Worm (Caenorhabditis elegans) whole organism, L4 larva: ENCODE results near the gene F59B10.5.

Source experiments
- T20F7.1 ChIP-seq: fragments of 200-800 bp; sonication (Bioruptor generic); optimal IDR thresholded peaks from 2 replicates; lab custom pipeline; 2018; ENCODE audit warnings: mild to moderate bottlenecking, missing genetic modification characterization, missing compliant biosample characterization
- Y75B8A.6 ChIP-seq: fragments of 200-800 bp; sonication (Bioruptor generic); IDR thresholded peaks from 2 replicates; pipeline ENCODE4 v1.3.6; 2022; ENCODE audit warnings: missing genetic modification reagents, missing genetic modification characterization, missing compliant biosample characterization
- ZK337.2 ChIP-seq: fragments of 200-800 bp; sonication (Bioruptor generic); IDR thresholded peaks from 2 replicates; pipeline ENCODE4 v1.3.6; 2022; ENCODE audit warnings: missing genetic modification reagents, missing genetic modification characterization, missing compliant biosample characterization
- aha-1 ChIP-seq: fragments of 150-350 bp; peaks from one replicate; lab custom pipeline; 2014; ENCODE audit warnings: missing biosample characterization, missing genetic modification characterization
- ama-1 ChIP-seq: fragments of 150-350 bp; optimal IDR thresholded peaks from 2 replicates; lab custom pipeline; 2014; ENCODE audit warnings: inconsistent platforms, mixed read lengths
- attf-4 ChIP-seq: sonication (generic microtip); optimal IDR thresholded peaks from 3 replicates; lab custom pipeline; 2017; ENCODE audit warnings: missing biosample characterization, missing genetic modification characterization
- ceh-28 ChIP-seq: fragments of 150-350 bp; optimal IDR thresholded peaks from 2 replicates; lab custom pipeline; 2014; ENCODE audit warnings: missing biosample characterization, missing genetic modification reagents, missing genetic modification characterization
- ceh-32 ChIP-seq: sonication (generic microtip); optimal IDR thresholded peaks from 2 replicates; lab custom pipeline; 2016; ENCODE audit warnings: mild to moderate bottlenecking, missing genetic modification characterization, missing compliant biosample characterization; ENCODE audit not compliant: poor library complexity
- ctbp-1 ChIP-seq: fragments of 200-800 bp; sonication (Bioruptor generic); IDR thresholded peaks from 2 replicates; pipeline ENCODE4 v1.3.6; 2022; ENCODE audit warnings: missing genetic modification reagents, missing genetic modification characterization, missing compliant biosample characterization
- daf-16 ChIP-seq, 3 experiments: sonication (generic microtip); optimal IDR thresholded peaks; 2 replicates each; lab custom pipeline; 2016 to 2017; ENCODE audit warnings: missing genetic modification characterization in 3 of 3, missing genetic modification reagents in 3 of 3, mild to moderate bottlenecking in 2 of 3, missing compliant biosample characterization in 2 of 3, missing biosample characterization in 1 of 3, moderate library complexity in 1 of 3
- dve-1 ChIP-seq: sonication (generic microtip); optimal IDR thresholded peaks from 2 replicates; lab custom pipeline; 2017; ENCODE audit warnings: antibody characterized with exemption, mild to moderate bottlenecking, missing genetic modification characterization, missing compliant biosample characterization; ENCODE audit not compliant: insufficient read depth
- egl-43 ChIP-seq: fragments of 200-800 bp; sonication (Bioruptor generic); IDR thresholded peaks from 2 replicates; pipeline ENCODE4 v1.3.6; 2022; ENCODE audit warnings: missing genetic modification reagents, missing genetic modification characterization, missing compliant biosample characterization
- hlh-30 ChIP-seq: sonication (generic microtip); optimal IDR thresholded peaks from 2 replicates; lab custom pipeline; 2017; ENCODE audit warnings: antibody characterized with exemption, mild to moderate bottlenecking, missing genetic modification characterization, missing compliant biosample characterization; ENCODE audit not compliant: insufficient read depth
- lim-7 ChIP-seq: fragments of 200-800 bp; sonication (Bioruptor generic); IDR thresholded peaks from 2 replicates; pipeline ENCODE4 v1.3.6; 2022; ENCODE audit warnings: missing genetic modification characterization, missing compliant biosample characterization
- lin-29 ChIP-seq: fragments of 200-800 bp; sonication (Bioruptor generic); IDR thresholded peaks from 2 replicates; pipeline ENCODE4 v1.3.6; 2022; ENCODE audit warnings: missing genetic modification reagents, missing genetic modification characterization, missing compliant biosample characterization
- madf-5 ChIP-seq, 2 experiments: fragments of 200-800 bp; sonication (Bioruptor generic); IDR thresholded peaks; 2 replicates each; pipeline ENCODE4 v1.3.6; 2022; ENCODE audit warnings: missing compliant biosample characterization in 2 of 2, missing genetic modification characterization in 2 of 2
- madf-9 ChIP-seq: fragments of 200-800 bp; sonication (Bioruptor generic); conservative IDR thresholded peaks from 2 replicates; pipeline ENCODE4 v1.3.6; 2022; ENCODE audit warnings: missing genetic modification reagents, missing genetic modification characterization, missing compliant biosample characterization
- mdl-1 ChIP-seq, 2 experiments: fragments of 150-350 bp in 1 of 2; sonication (generic microtip) in 1 of 2; optimal IDR thresholded peaks; 2 replicates each; lab custom pipeline; 2014 to 2017; ENCODE audit warnings: missing biosample characterization in 2 of 2, missing genetic modification characterization in 2 of 2
- mep-1 ChIP-seq: fragments of 150-350 bp; sonication (generic microtip); optimal IDR thresholded peaks from 3 replicates; lab custom pipeline; 2014; ENCODE audit warnings: missing biosample characterization, missing genetic modification characterization
- mxl-2 ChIP-seq: fragments of 200-800 bp; sonication (Bioruptor generic); conservative IDR thresholded peaks from 2 replicates; pipeline ENCODE4 v1.3.6; 2022; ENCODE audit warnings: missing genetic modification reagents, missing genetic modification characterization, missing compliant biosample characterization
- mxl-3 ChIP-seq: fragments of 200-800 bp; sonication (Bioruptor generic); optimal IDR thresholded peaks from 2 replicates; lab custom pipeline; 2018; ENCODE audit warnings: mild to moderate bottlenecking, missing genetic modification characterization, missing compliant biosample characterization
- nhr-11 ChIP-seq: fragments of 150-350 bp; optimal IDR thresholded peaks from 2 replicates; lab custom pipeline; 2014; ENCODE audit warnings: missing biosample characterization, missing genetic modification characterization
- nhr-237 ChIP-seq: sonication (generic microtip); optimal IDR thresholded peaks from 2 replicates; lab custom pipeline; 2017; ENCODE audit warnings: missing biosample characterization, missing genetic modification characterization
- nhr-25 ChIP-seq: sonication (generic microtip); optimal IDR thresholded peaks from 2 replicates; lab custom pipeline; 2017; ENCODE audit warnings: missing genetic modification characterization, mild to moderate bottlenecking, missing compliant biosample characterization, antibody characterized with exemption, moderate library complexity, borderline replicate concordance; ENCODE audit not compliant: insufficient read depth
- nhr-28 ChIP-seq: fragments of 150-350 bp; optimal IDR thresholded peaks from 2 replicates; lab custom pipeline; 2014; ENCODE audit warnings: missing biosample characterization, missing genetic modification characterization
- nhr-77 ChIP-seq: fragments of 150-350 bp; optimal IDR thresholded peaks from 2 replicates; lab custom pipeline; 2014; ENCODE audit warnings: missing biosample characterization, missing genetic modification characterization
- pha-4 ChIP-seq, 2 experiments: fragments of 150-350 bp in 1 of 2; fragments of 200-800 bp in 1 of 2; sonication (Bioruptor generic) in 1 of 2; IDR thresholded peaks in 1 of 2; optimal IDR thresholded peaks in 1 of 2; 2 replicates each; pipeline versions ENCODE4 v1.3.6 to Lab custom; 2014 to 2022; ENCODE audit warnings: missing genetic modification characterization in 2 of 2, missing genetic modification reagents in 2 of 2, missing biosample characterization in 1 of 2, missing compliant biosample characterization in 1 of 2
- pqm-1 ChIP-seq: sonication (generic microtip); optimal IDR thresholded peaks from 2 replicates; lab custom pipeline; 2017; ENCODE audit warnings: missing biosample characterization, missing genetic modification characterization
- rbr-2 ChIP-seq: sonication (generic microtip); optimal IDR thresholded peaks from 2 replicates; lab custom pipeline; 2016; ENCODE audit warnings: missing genotype, missing genetic modification characterization, missing compliant biosample characterization
- saeg-2 ChIP-seq: fragments of 200-800 bp; sonication (Bioruptor generic); IDR thresholded peaks from 2 replicates; pipeline ENCODE4 v1.3.6; 2022; ENCODE audit warnings: missing genetic modification reagents, missing genetic modification characterization, missing compliant biosample characterization
- set-16 ChIP-seq: fragments of 200-800 bp; sonication (Bioruptor generic); IDR thresholded peaks from 2 replicates; pipeline ENCODE4 v1.3.6; 2022; ENCODE audit warnings: missing genetic modification reagents, missing genetic modification characterization, missing compliant biosample characterization
- snpc-1.2 ChIP-seq: fragments of 200-800 bp; sonication (Bioruptor generic); IDR thresholded peaks from 2 replicates; pipeline ENCODE4 v1.3.6; 2022; ENCODE audit warnings: missing genetic modification reagents, missing genetic modification characterization, missing compliant biosample characterization
- snpc-4 ChIP-seq: fragments of 150-350 bp; optimal IDR thresholded peaks from 2 replicates; lab custom pipeline; 2014; ENCODE audit warnings: missing biosample characterization, missing genetic modification characterization
- unc-39 ChIP-seq: sonication (generic microtip); optimal IDR thresholded peaks from 2 replicates; lab custom pipeline; 2017; ENCODE audit warnings: missing biosample characterization, missing genetic modification characterization
- unc-62 ChIP-seq, 3 experiments: fragments of 150-350 bp in 1 of 3; sonication (generic microtip); optimal IDR thresholded peaks in 2 of 3; peaks in 1 of 3; 1 replicate in 1 of 3; 2 replicates in 2 of 3; lab custom pipeline; 2014 to 2017; ENCODE audit warnings: missing biosample characterization in 3 of 3, missing genetic modification characterization in 3 of 3, missing genetic modification reagents in 3 of 3, missing genotype in 1 of 3
- vab-7 ChIP-seq: fragments of 200-800 bp; sonication (Bioruptor generic); IDR thresholded peaks from 2 replicates; pipeline ENCODE4 v1.3.6; 2022; ENCODE audit warnings: missing genetic modification reagents, missing genetic modification characterization, missing compliant biosample characterization
- zag-1 ChIP-seq: fragments of 150-350 bp; optimal IDR thresholded peaks from 2 replicates; lab custom pipeline; 2014; ENCODE audit warnings: missing biosample characterization, missing genetic modification characterization
- zfp-2 ChIP-seq: sonication (generic microtip); optimal IDR thresholded peaks from 2 replicates; lab custom pipeline; 2016; ENCODE audit warnings: mild to moderate bottlenecking, missing genetic modification characterization, missing compliant biosample characterization
- zip-11 ChIP-seq: fragments of 200-800 bp; sonication (Bioruptor generic); IDR thresholded peaks from 2 replicates; pipeline ENCODE4 v1.3.6; 2022; ENCODE audit warnings: missing genetic modification characterization, missing compliant biosample characterization
- zip-2 ChIP-seq: fragments of 150-350 bp; optimal IDR thresholded peaks from 2 replicates; lab custom pipeline; 2014; ENCODE audit warnings: missing biosample characterization, missing genetic modification characterization
- ztf-11 ChIP-seq: fragments of 150-350 bp; optimal IDR thresholded peaks from 2 replicates; lab custom pipeline; 2014; ENCODE audit warnings: missing biosample characterization, missing genetic modification characterization

F59B10.5 gene

ce11 chrII:10551985-10552736, 28.7 kb upstream of the F59B10.5 start (continued):
- TF ChIP-seq madf-9 (peak; percentile 39), nhr-237 (tag; lab: Kevin White, UChicago) (no peak), pha-4 (GFP tag; IDR thresholded peaks at IDR 0.05; lab: Robert Waterston, UW) (peak; percentile 41; the same call in 1 of the 2 replicates), pha-4 (tag; optimal IDR thresholded peaks at IDR 0.05; lab: Kevin White, UChicago) (no peak), ztf-11 (tag; lab: Kevin White, UChicago) (no peak), nhr-11 (peak; percentile 98), vab-7 (GFP tag; lab: Robert Waterston, UW) (peak; percentile 46; the same call in 1 of the 2 replicates), lim-7 (0 out of 2 replicates have a peak, but pooled peaks have one; percentile 18), lin-29 (GFP tag; lab: Robert Waterston, UW) (peak; percentile 70; the same call in 1 of the 2 replicates), saeg-2 (peak; percentile 89), nhr-25 (tag; lab: Kevin White, UChicago) (peak; percentile 81), snpc-1.2 (GFP tag; lab: Robert Waterston, UW) (no peak), mxl-2 (GFP tag; lab: Robert Waterston, UW) (0 out of 2 replicates have a peak, but pooled peaks have one; percentile 16), attf-4 (tag; lab: Kevin White, UChicago) (no peak), nhr-28 (tag; lab: Kevin White, UChicago) (peak; percentile 90), nhr-77 (peak; percentile 94)

ce11 chrII:10550872-10551647, 27.6 kb upstream of the F59B10.5 start:
- TF ChIP-seq snpc-4 (tag; lab: Kevin White, UChicago) (no peak), ceh-32 (tag; lab: Kevin White, UChicago) (no peak), madf-9 (0 out of 2 replicates have a peak, but pooled peaks have one; percentile 16), rbr-2 (tag; lab: Kevin White, UChicago) (peak; percentile 14), zip-2 (tag; lab: Kevin White, UChicago) (no peak), nhr-11 (peak; percentile 25), ama-1 (lab: Kevin White, UChicago) (peak; percentile 79), hlh-30 (tag; lab: Kevin White, UChicago) (peak; percentile 14), unc-62 (GFP tag; optimal IDR thresholded peaks at IDR 0.05 in 1 of 2; lab: Kevin White, UChicago) (peak in 1 of 2 experiments; percentile 91), unc-62 (tag; optimal IDR thresholded peaks at IDR 0.05; lab: Kevin White, UChicago) (no peak), aha-1 (peak; percentile 92), mep-1 (peak; percentile 31), madf-5 (GFP tag; IDR thresholded peaks at IDR 0.05; lab: Robert Waterston, UW) (0 out of 4 replicates have a peak, but pooled peaks of 1 of the 2 experiments have one; percentile 7), mdl-1 (tag; optimal IDR thresholded peaks at IDR 0.05; lab: Kevin White, UChicago) (peak in 1 of 2 experiments; percentile 15)

- TF ChIP-seq pqm-1 (no peak), nhr-237 (tag; lab: Kevin White, UChicago) (no peak), aha-1 (peak; percentile 98), ceh-28 (tag; lab: Kevin White, UChicago) (no peak), zip-2 (tag; lab: Kevin White, UChicago) (no peak), daf-16 (GFP tag; optimal IDR thresholded peaks at IDR 0.05; lab: Kevin White, UChicago) (no peak), daf-16 (tag; optimal IDR thresholded peaks at IDR 0.05; lab: Kevin White, UChicago) (peak; percentile 16), set-16 (peak; percentile 37; the same call in 1 of the 2 replicates), egl-43 (no peak), madf-5 (GFP tag; IDR thresholded peaks at IDR 0.05; lab: Robert Waterston, UW) (no peak), unc-62 (GFP tag; optimal IDR thresholded peaks at IDR 0.05 in 1 of 2; lab: Kevin White, UChicago) (peak in 1 of 2 experiments; percentile 84), unc-62 (tag; optimal IDR thresholded peaks at IDR 0.05; lab: Kevin White, UChicago) (no peak), ctbp-1 (GFP tag; lab: Robert Waterston, UW) (no peak), mxl-3 (GFP tag; lab: Kevin White, UChicago) (no peak), zag-1 (tag; lab: Kevin White, UChicago) (no peak), zfp-2 (tag; lab: Kevin White, UChicago) (no peak), madf-9 (no peak), ama-1 (lab: Kevin White, UChicago) (peak; percentile 73), Y75B8A.6 (GFP tag; lab: Robert Waterston, UW) (no peak), dve-1 (tag; lab: Kevin White, UChicago) (no peak), zip-11 (GFP tag; lab: Robert Waterston, UW) (no peak), nhr-25 (tag; lab: Kevin White, UChicago) (no peak), T20F7.1 (no peak), ZK337.2 (GFP tag; lab: Robert Waterston, UW) (no peak), unc-39 (no peak)
These were observed 26.7 kb upstream of the F59B10.5 start for ce11 chrII:10550173-10550572.
